Fruit fly (Drosophila melanogaster) Kc167 (cell line): ENCODE measurements around the gene rumi.

Source experiments
- Myc ChIP-seq: fragments of >200 bp; optimal IDR thresholded peaks from 2 replicates; lab custom pipeline; 2017; ENCODE audit warnings: missing external identifiers
- Sin3A ChIP-seq: fragments of >200 bp; optimal IDR thresholded peaks from 2 replicates; lab custom pipeline; 2018; ENCODE audit warnings: missing external identifiers
- h ChIP-seq: fragments of >200 bp; optimal IDR thresholded peaks from 3 replicates; lab custom pipeline; 2018; ENCODE audit warnings: missing external identifiers
- insv ChIP-seq: fragments of >200 bp; optimal IDR thresholded peaks from 3 replicates; lab custom pipeline; 2018; ENCODE audit warnings: missing external identifiers
- psq ChIP-seq: fragments of >200 bp; optimal IDR thresholded peaks from 2 replicates; lab custom pipeline; 2017; ENCODE audit warnings: missing external identifiers
- ttk ChIP-seq: sonication (Bioruptor generic); optimal IDR thresholded peaks from 2 replicates; lab custom pipeline; 2017; ENCODE audit warnings: missing external identifiers

rumi gene

DNA sequence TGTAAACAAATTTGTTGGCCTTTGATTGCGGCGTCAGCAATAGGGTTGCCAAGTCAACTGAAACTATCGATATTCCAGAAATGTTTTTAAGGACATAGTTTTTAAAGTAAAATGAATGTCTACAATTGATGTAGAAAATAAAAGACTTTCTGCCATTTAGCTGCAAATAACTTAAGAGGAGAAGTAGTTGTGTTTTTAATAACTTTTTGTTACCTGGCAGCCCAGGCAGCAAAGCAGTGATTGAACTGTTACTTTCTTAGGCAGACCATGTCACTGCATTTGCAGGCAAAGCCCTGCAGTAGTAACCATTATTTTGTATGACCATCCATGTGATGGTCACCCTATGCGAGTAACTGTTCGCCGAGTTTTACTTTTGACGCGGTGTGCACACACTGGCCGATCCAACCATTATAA, at the start of gene rumi, which contains the start of the genes CG7029 and Usp12-46:
Gene rumi (minus strand): TSS at position 64 of the 414 bp plus-strand sequence.
Gene CG7029 (plus strand): TSS at position 368 of the 414 bp plus-strand sequence.
Gene Usp12-46 (plus strand): TSS at position 368 of the 414 bp plus-strand sequence.
- TF ChIP-seq psq (no peak), Myc (lab: Kevin White, UChicago) (no peak), Sin3A (lab: Kevin White, UChicago) (no peak), ttk (lab: Kevin White, UChicago) (no peak), insv (lab: Kevin White, UChicago) (no peak), h (lab: Kevin White, UChicago) (no peak)

DNA sequence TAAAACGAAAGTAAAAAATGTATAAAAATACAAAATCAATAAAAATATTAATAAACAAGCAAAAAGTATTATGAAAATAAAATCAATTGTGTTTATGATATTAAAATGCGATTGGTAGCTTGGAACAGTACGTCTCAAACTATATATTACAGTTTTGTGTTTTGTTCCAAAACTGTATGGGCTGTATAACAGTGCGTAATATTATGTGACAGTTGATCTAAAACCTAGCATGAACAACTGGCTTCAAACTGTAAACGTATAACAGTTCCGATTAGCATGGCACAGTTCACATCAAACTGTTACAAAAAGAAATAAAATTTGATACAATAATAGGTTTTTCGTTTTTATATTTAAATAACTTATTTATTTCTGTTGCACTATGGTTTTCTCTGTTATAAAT, 43.6 kb upstream of the rumi start:
- TF ChIP-seq h (lab: Kevin White, UChicago) (no peak), psq (no peak), insv (lab: Kevin White, UChicago) (no peak), Myc (lab: Kevin White, UChicago) (no peak), Sin3A (lab: Kevin White, UChicago) (no peak), ttk (lab: Kevin White, UChicago) (no peak)

DNA sequence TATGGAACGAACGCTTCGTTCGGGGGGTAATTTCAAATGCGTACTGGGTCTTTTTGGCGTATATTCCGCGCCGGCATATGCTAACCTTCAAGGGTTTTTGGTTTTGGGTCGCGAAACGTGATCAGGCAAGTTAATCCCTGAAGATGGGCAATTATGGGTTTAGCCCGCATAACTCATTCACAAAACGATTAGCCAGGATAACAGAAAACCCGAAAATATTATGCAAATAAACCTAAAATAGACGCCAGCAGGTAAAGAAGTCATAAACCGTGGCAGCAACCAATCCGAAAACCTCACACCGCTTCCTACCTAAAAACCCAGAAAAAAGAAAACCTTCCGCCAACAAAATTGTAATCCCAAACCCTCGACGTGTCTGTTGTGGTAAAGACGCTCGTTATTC, 38.7 kb upstream of the rumi start:
- TF ChIP-seq Myc (lab: Kevin White, UChicago) = no peak
- TF ChIP-seq ttk (lab: Kevin White, UChicago) = no peak
- TF ChIP-seq h (lab: Kevin White, UChicago) = no peak
- TF ChIP-seq insv (lab: Kevin White, UChicago) = no peak
- no peak for TF ChIP-seq psq
- no peak for TF ChIP-seq Sin3A (lab: Kevin White, UChicago)

DNA sequence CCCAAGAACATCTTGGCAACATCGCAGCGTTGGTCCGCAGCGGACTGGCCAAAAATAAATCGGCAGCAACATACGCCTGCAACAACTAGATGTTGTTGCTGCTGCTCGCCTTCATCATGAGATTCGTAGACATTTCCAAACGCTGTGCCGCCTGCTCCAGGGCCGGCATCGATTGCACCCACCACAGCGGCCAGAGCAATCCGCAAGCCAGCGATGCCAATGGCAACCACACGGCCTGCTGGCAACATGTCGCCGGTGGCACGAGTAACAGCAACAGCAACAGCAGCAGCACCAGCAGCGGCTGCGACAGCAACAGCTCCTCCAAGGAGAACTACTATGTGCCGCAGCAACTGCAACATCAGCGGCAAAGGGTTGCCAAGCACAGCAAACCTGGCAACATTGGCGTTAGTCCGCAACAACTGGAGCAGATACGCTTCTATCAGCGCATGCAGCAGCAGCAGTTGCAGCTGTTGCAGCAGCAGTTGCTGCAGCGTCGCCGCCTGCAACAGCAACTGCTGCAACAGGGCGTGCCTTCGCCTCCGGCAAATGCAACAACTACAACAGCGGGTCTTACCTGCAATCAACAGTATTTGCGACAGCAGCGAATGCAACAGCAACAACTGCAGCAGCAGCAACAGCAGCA, 34.4 kb upstream of the rumi start:
- TF ChIP-seq insv (lab: Kevin White, UChicago) = no peak
- no peak for TF ChIP-seq Myc (lab: Kevin White, UChicago)
- TF ChIP-seq h (lab: Kevin White, UChicago) = no peak
- no peak for TF ChIP-seq Sin3A (lab: Kevin White, UChicago)
- TF ChIP-seq psq = no peak
- no peak for TF ChIP-seq ttk (lab: Kevin White, UChicago)

- no peak for TF ChIP-seq psq
- no peak for TF ChIP-seq Sin3A (lab: Kevin White, UChicago)
- no peak for TF ChIP-seq insv (lab: Kevin White, UChicago)
- no peak for TF ChIP-seq ttk (lab: Kevin White, UChicago)
- no peak for TF ChIP-seq h (lab: Kevin White, UChicago)
- no peak for TF ChIP-seq Myc (lab: Kevin White, UChicago)
Measured at dm6 chr3R:22781412-22781811, 31.0 kb upstream of the rumi start.

DNA sequence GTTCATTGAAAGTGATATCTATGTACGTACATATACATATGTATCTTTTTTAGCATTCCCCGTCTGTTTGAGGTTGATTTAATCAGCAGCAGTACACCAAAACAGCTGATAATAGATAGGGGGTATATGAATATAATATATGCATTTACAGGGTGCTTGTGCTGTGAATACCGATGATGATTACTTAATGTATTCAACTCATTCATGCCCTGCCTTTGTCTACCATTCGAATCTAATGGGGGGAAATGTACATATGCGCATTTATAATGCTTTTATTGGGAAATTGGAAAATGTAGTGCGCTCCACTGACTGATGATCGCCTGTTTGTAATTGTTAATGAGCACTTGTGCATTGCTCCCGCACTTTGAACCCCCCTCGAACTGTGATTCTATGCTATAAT, 29.7 kb upstream of the rumi start:
- no peak for TF ChIP-seq h (lab: Kevin White, UChicago)
- no peak for TF ChIP-seq Myc (lab: Kevin White, UChicago)
- no peak for TF ChIP-seq insv (lab: Kevin White, UChicago)
- no peak for TF ChIP-seq ttk (lab: Kevin White, UChicago)
- no peak for TF ChIP-seq psq
- no peak for TF ChIP-seq Sin3A (lab: Kevin White, UChicago)

DNA sequence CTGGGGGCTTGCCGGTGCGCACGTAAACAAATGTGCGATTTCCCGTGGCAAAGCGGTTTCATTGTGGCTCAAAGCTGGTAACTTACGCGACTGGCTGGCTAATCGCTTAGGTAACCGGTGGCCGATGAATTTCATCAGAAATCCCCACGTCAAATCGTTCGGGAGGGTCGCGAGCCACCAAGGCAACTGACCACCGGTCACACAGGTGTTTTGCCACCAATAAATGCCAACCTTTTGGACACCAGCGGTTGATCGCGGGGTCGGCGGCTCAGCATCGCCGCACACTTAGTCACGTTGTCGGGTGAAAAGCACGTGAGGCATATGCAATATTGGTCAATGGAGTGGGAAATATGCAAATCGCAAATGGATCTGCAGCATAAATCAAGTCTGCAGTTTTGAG, 26.1 kb upstream of the rumi start:
- TF ChIP-seq insv (lab: Kevin White, UChicago) (no peak), h (lab: Kevin White, UChicago) (no peak), psq (no peak), Myc (lab: Kevin White, UChicago) (no peak), ttk (lab: Kevin White, UChicago) (no peak), Sin3A (lab: Kevin White, UChicago) (no peak)

DNA sequence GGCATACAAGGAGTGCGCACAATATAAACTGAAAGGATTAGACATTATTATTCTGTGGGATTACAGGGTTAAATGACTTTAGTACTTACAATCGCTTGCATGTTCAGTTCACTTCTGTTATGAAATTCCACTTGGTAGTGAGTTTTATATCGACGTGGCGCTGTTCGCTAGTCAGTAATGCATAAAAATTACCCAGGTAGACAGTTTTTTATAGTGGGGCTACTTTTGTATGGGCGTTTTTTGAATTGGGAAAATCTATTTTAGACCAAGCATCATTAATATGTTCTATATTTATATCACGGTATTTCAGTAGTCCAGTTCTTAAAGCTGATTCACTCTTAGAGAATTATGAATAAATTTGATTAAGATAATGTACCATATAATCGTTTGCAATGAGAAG, 21.3 kb upstream of the rumi start, which contains the start of gene CG43095:
Gene CG43095 (minus strand): TSS at position 101 of the 400 bp plus-strand sequence.
- TF ChIP-seq Myc (lab: Kevin White, UChicago) (no peak), psq (no peak), insv (lab: Kevin White, UChicago) (no peak), Sin3A (lab: Kevin White, UChicago) (no peak), h (lab: Kevin White, UChicago) (no peak), ttk (lab: Kevin White, UChicago) (no peak)

- no peak for TF ChIP-seq h (lab: Kevin White, UChicago)
- TF ChIP-seq ttk (lab: Kevin White, UChicago) = no peak
- TF ChIP-seq Myc (lab: Kevin White, UChicago) = no peak
- TF ChIP-seq Sin3A (lab: Kevin White, UChicago) = no peak
- no peak for TF ChIP-seq psq
- no peak for TF ChIP-seq insv (lab: Kevin White, UChicago)
Measured at dm6 chr3R:22770887-22771286, 20.5 kb upstream of the rumi start, which contains the start of gene CG43094. CG43094 (minus strand) TSS chr3R:22770987.

DNA sequence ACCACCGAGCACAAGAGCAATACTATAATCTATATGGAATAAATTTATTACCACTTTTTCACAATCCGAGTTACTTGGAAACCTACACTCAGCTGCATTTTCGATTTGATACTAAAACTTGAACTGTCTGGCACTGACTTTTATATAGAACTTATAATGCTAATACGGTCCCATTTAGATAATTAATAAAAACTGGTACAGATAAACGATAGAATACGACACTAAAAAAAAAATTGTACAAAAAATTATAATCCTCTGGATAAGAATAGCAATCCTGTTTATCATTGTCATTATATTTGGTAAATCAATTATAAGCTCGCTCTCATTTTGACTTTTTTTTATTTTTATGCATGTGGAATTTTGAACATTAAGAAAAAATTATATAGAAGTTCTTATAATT, 19.8 kb upstream of the rumi start, which contains the start of gene CG43093:
Gene CG43093 (minus strand): TSS at position 101 of the 400 bp plus-strand sequence.
- TF ChIP-seq ttk (lab: Kevin White, UChicago) = no peak
- no peak for TF ChIP-seq h (lab: Kevin White, UChicago)
- no peak for TF ChIP-seq Myc (lab: Kevin White, UChicago)
- no peak for TF ChIP-seq Sin3A (lab: Kevin White, UChicago)
- no peak for TF ChIP-seq insv (lab: Kevin White, UChicago)
- no peak for TF ChIP-seq psq

dm6 chr3R:22769567-22769966, 19.2 kb upstream of the rumi start, which contains the start of gene CG43092:
CG43092 (minus strand) TSS chr3R:22769667.
- TF ChIP-seq psq = no peak
- TF ChIP-seq h (lab: Kevin White, UChicago) = no peak
- TF ChIP-seq Sin3A (lab: Kevin White, UChicago) = no peak
- TF ChIP-seq insv (lab: Kevin White, UChicago) = no peak
- no peak for TF ChIP-seq ttk (lab: Kevin White, UChicago)
- TF ChIP-seq Myc (lab: Kevin White, UChicago) = no peak
